Worm (Caenorhabditis elegans) whole organism, late embryonic: Measurements from ENCODE around the gene asp-5.

Experiments
- F13H6.1 ChIP-seq: sonication (generic microtip); optimal IDR thresholded peaks from 2 replicates; lab custom pipeline; 2016; ENCODE audit warnings: missing genetic modification characterization, missing compliant biosample characterization
- ama-1 ChIP-seq: fragments of 150-350 bp; optimal IDR thresholded peaks from 2 replicates; lab custom pipeline; 2014
- ceh-19 ChIP-seq: fragments of 200-800 bp; sonication (Bioruptor generic); optimal IDR thresholded peaks from 2 replicates; lab custom pipeline; 2018; ENCODE audit warnings: mild to moderate bottlenecking, missing genetic modification characterization, missing compliant biosample characterization
- ceh-2 ChIP-seq: sonication (generic microtip); optimal IDR thresholded peaks from 2 replicates; lab custom pipeline; 2016; ENCODE audit warnings: missing genotype, missing genetic modification characterization, missing compliant biosample characterization
- ceh-48 ChIP-seq: sonication (generic microtip); optimal IDR thresholded peaks from 2 replicates; lab custom pipeline; 2016; ENCODE audit warnings: missing genetic modification characterization, inconsistent platforms, missing compliant biosample characterization
- dmd-4 ChIP-seq: sonication (generic microtip); optimal IDR thresholded peaks from 2 replicates; lab custom pipeline; 2016; ENCODE audit warnings: borderline replicate concordance, missing genetic modification characterization, missing compliant biosample characterization
- elt-2 ChIP-seq: sonication (generic microtip); optimal IDR thresholded peaks from 2 replicates; lab custom pipeline; 2016; ENCODE audit warnings: missing genetic modification reagents, missing genetic modification characterization, missing compliant biosample characterization
- elt-4 ChIP-seq: sonication (generic microtip); optimal IDR thresholded peaks from 2 replicates; lab custom pipeline; 2016; ENCODE audit warnings: missing genetic modification characterization, missing compliant biosample characterization
- fkh-10 ChIP-seq: fragments of 150-350 bp; optimal IDR thresholded peaks from 2 replicates; lab custom pipeline; 2014; ENCODE audit warnings: missing biosample characterization, missing genetic modification reagents, missing genetic modification characterization
- hlh-30 ChIP-seq: sonication (generic microtip); optimal IDR thresholded peaks from 2 replicates; lab custom pipeline; 2017; ENCODE audit warnings: antibody characterized with exemption, missing genetic modification characterization, missing compliant biosample characterization; ENCODE audit not compliant: insufficient read depth
- nfya-1 ChIP-seq: sonication (generic microtip); optimal IDR thresholded peaks from 2 replicates; lab custom pipeline; 2017; ENCODE audit warnings: missing genetic modification characterization, mild to moderate bottlenecking, missing compliant biosample characterization, antibody characterized with exemption, moderate library complexity
- npax-4 ChIP-seq: sonication (generic microtip); optimal IDR thresholded peaks from 2 replicates; lab custom pipeline; 2016; ENCODE audit warnings: missing genetic modification characterization, missing compliant biosample characterization
- pqm-1 ChIP-seq: sonication (generic microtip); optimal IDR thresholded peaks from 2 replicates; lab custom pipeline; 2016; ENCODE audit warnings: missing genetic modification characterization, missing compliant biosample characterization
- pros-1 ChIP-seq: fragments of 150-350 bp; optimal IDR thresholded peaks from 2 replicates; lab custom pipeline; 2014; ENCODE audit warnings: missing biosample characterization, missing genetic modification reagents, missing genetic modification characterization

DNA sequence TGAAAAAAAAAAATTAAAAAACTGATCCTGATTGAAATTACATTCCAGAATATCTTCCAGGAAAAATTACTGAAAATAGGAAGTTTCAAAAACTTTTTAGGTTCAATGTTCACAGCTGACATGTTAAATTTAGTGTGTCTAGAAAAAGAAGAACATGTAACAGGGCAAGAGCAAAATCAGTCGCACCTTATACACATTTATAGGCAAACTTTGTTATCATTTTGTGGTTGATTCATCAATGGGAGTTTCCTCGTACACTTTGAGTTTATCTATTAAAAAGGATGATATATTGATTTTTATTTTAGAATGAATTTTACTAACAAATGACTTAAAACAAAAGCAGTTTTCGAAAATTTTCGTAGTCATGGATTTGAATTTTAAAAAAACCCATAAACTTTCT is 29.0 kb upstream of the asp-5 start:
- TF ChIP-seq ceh-48 (tag; lab: Kevin White, UChicago): no peak
- no peak for TF ChIP-seq nfya-1 (tag; lab: Kevin White, UChicago)
- no peak for TF ChIP-seq pqm-1 (tag; lab: Kevin White, UChicago)
- TF ChIP-seq ceh-2 (tag; lab: Kevin White, UChicago): no peak
- TF ChIP-seq ama-1 (lab: Kevin White, UChicago): no peak
- no peak for TF ChIP-seq ceh-19 (GFP tag; lab: Kevin White, UChicago)
- TF ChIP-seq elt-4 (tag; lab: Kevin White, UChicago): no peak
- no peak for TF ChIP-seq fkh-10
- TF ChIP-seq npax-4 (tag; lab: Kevin White, UChicago): no peak
- TF ChIP-seq elt-2: no peak
- no peak for TF ChIP-seq F13H6.1 (tag; lab: Kevin White, UChicago)
- TF ChIP-seq dmd-4 (tag; lab: Kevin White, UChicago): no peak
- no peak for TF ChIP-seq hlh-30 (tag; lab: Kevin White, UChicago)
- TF ChIP-seq pros-1: no peak
